Worm (Caenorhabditis elegans) whole organism, midembryonic: ENCODE measurements around the gene Y53F4B.24.

ENCODE experiments used
- T22C8.4 ChIP-seq: fragments of 200-800 bp; sonication (Bioruptor generic); IDR thresholded peaks from 2 replicates; pipeline ENCODE4 v1.3.6; 2022; ENCODE audit warnings: missing genetic modification characterization, missing compliant biosample characterization
- flt-1 ChIP-seq: fragments of 200-800 bp; sonication (Bioruptor generic); IDR thresholded peaks from 2 replicates; pipeline ENCODE4 v1.3.6; 2022; ENCODE audit warnings: missing genetic modification characterization, missing compliant biosample characterization
- med-1 ChIP-seq: sonication (generic microtip); optimal IDR thresholded peaks from 2 replicates; lab custom pipeline; 2017; ENCODE audit warnings: missing genetic modification characterization, mild to moderate bottlenecking, missing compliant biosample characterization, antibody characterized with exemption, missing genetic modification reagents; ENCODE audit not compliant: insufficient read depth
- ztf-29 ChIP-seq: fragments of 200-800 bp; sonication (Bioruptor generic); IDR thresholded peaks from 2 replicates; pipeline ENCODE4 v1.3.6; 2022; ENCODE audit warnings: missing genetic modification reagents, missing genetic modification characterization, missing compliant biosample characterization

DNA sequence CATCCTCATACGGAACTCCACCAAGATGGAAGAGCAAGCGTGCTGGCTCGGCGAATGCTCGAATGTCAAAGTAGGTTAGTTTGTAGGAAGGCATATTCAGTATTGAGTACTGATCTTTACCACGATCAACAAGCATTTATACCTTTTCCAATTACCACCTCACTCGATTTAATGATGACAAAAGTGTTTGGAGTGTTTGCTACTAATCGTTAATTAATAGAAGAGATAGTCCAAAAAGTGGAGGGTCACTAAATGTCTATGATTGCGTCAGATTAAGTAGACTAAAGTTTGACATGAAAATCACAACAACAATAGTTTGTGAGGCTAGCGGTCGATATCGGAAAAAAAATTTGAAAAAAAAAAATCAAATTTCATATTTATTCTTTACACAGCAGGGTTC lies 48.9 kb upstream of the Y53F4B.24 start, which contains the start of gene gst-34:
- TF ChIP-seq med-1 (no peak), ztf-29 (no peak), T22C8.4 (GFP tag; lab: Robert Waterston, UW) (no peak), flt-1 (GFP tag; lab: Robert Waterston, UW) (no peak)
